Worm (Caenorhabditis elegans): Measurements from ENCODE around the gene Y119D3B.14.

- no peak for TF ChIP-seq hlh-17 (GFP tag; optimal IDR thresholded peaks at IDR 0.05; ENCODE audit: borderline replicate concordance)
- TF ChIP-seq lin-15B (tag; optimal IDR thresholded peaks at IDR 0.05) = no peak
- no peak for TF ChIP-seq fkh-10 (GFP tag; optimal IDR thresholded peaks at IDR 0.05)
- no peak for TF ChIP-seq lir-3 (tag; optimal IDR thresholded peaks at IDR 0.05; ENCODE audit: poor library complexity)
- TF ChIP-seq fos-1 (tag; optimal IDR thresholded peaks at IDR 0.05) = no peak
- no peak for TF ChIP-seq nhr-237 (tag; optimal IDR thresholded peaks at IDR 0.05)
- TF ChIP-seq nhr-90 (tag; optimal IDR thresholded peaks at IDR 0.05; ENCODE audit: poor library complexity) = no peak
Measured at ce11 chrIII:1144816-1145215, 48.8 kb downstream of the Y119D3B.14 start.

Data from whole organism, L1 larva.